Fruit fly (Drosophila melanogaster) whole organism, embryonic: ENCODE data around the gene CG15209.
A peak's percentile ranks its signal among the peaks of the same experiment; 100 is the strongest.

ENCODE experiments used
- CG12071 ChIP-seq: fragments of 200-800 bp; sonication (Bioruptor generic); optimal IDR thresholded peaks from 3 replicates; lab custom pipeline; 2018; ENCODE audit warnings: missing biosample characterization, mild to moderate bottlenecking, missing genetic modification characterization
- CG13624 ChIP-seq: fragments of 200-800 bp; sonication (Bioruptor generic); optimal IDR thresholded peaks from 2 replicates; lab custom pipeline; 2016; ENCODE audit warnings: missing biosample characterization, missing genetic modification characterization
- CG2889 ChIP-seq: fragments of 200-800 bp; sonication (Bioruptor generic); IDR thresholded peaks from 3 replicates; pipeline ENCODE4 v1.3.6; 2022; ENCODE audit warnings: missing biosample characterization, missing genetic modification characterization
- CG3065 ChIP-seq: fragments of 200-800 bp; sonication (Bioruptor generic); optimal IDR thresholded peaks from 2 replicates; lab custom pipeline; 2016; ENCODE audit warnings: missing biosample characterization, missing genetic modification characterization
- HLH4C ChIP-seq: fragments of 200-800 bp; sonication (Bioruptor generic); IDR thresholded peaks from 3 replicates; pipeline ENCODE4 v1.3.6; 2022; ENCODE audit warnings: missing biosample characterization, missing genetic modification characterization; ENCODE audit not compliant: partially characterized antibody
- esg ChIP-seq: fragments of 200-800 bp; sonication (Bioruptor generic); conservative IDR thresholded peaks from 2 replicates; pipeline ENCODE4 v1.3.6; 2022; ENCODE audit warnings: missing biosample characterization, missing genetic modification characterization
- org-1 ChIP-seq: fragments of 200-800 bp; sonication (Bioruptor generic); optimal IDR thresholded peaks from 2 replicates; lab custom pipeline; 2017; ENCODE audit warnings: missing biosample characterization, missing genetic modification characterization
- pita ChIP-seq: fragments of 200-800 bp; sonication (Bioruptor generic); optimal IDR thresholded peaks from 2 replicates; lab custom pipeline; 2017; ENCODE audit warnings: missing biosample characterization, mild to moderate bottlenecking, missing genetic modification characterization

DNA sequence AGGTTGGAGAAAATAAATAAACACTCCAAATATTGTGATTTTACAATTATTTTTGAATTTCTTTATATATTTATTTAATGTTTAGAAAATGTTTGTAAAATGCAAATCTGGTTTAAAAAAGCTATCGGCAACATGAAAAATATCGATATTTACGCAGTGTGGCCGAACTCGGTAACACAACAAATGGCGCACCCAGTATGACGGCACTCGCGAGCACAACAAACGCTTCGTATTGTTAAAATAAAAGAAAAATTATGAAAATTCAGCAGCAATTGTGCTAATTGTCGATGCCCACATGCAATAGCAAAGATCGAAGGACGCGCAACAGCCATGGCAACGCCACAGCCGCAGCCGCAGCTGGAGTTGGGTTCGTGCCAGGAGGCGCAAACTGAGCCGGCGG lies 6.6 kb downstream of the CG15209 start, which contains the start of gene CG2202:
- no peak for TF ChIP-seq CG12071 (GFP tag; lab: Kevin White, UChicago)
- no peak for TF ChIP-seq pita
- TF ChIP-seq esg (GFP tag; lab: Robert Waterston, UW), result no peak
- no peak for TF ChIP-seq org-1 (GFP tag; lab: Kevin White, UChicago)
- no peak for TF ChIP-seq CG13624 (GFP tag; lab: Kevin White, UChicago)
- TF ChIP-seq HLH4C (GFP tag; lab: Robert Waterston, UW), result peak; percentile 68; the same call in 2 of the 3 replicates
- no peak for TF ChIP-seq CG2889 (GFP tag; lab: Robert Waterston, UW)
- TF ChIP-seq CG3065 (GFP tag; lab: Kevin White, UChicago), result no peak
